Fruit fly (Drosophila melanogaster): ENCODE measurements around the gene CG17572.

dm6 chr2L:19093868-19094267, 19.9 kb upstream of the CG17572 start:
- TF ChIP-seq CG8478 (optimal IDR thresholded peaks at IDR 0.05) (no peak), psq (optimal IDR thresholded peaks at IDR 0.05) (no peak), pan (optimal IDR thresholded peaks at IDR 0.05) (no peak), usp (GFP tag; optimal IDR thresholded peaks at IDR 0.05) (no peak), Dll (optimal IDR thresholded peaks at IDR 0.05) (no peak)
